Worm (Caenorhabditis elegans) whole organism, young adult: ENCODE measurements around the gene ZK616.1.
A peak's percentile ranks its signal among the peaks of the same experiment; 100 is the strongest.

Experiments used
- B0336.3 ChIP-seq: fragments of 200-800 bp; sonication (Bioruptor generic); IDR thresholded peaks from 2 replicates; pipeline ENCODE4 v1.3.6; 2022; ENCODE audit warnings: missing genetic modification characterization, missing compliant biosample characterization
- C06A6.2 ChIP-seq: fragments of 200-800 bp; sonication (Bioruptor generic); conservative IDR thresholded peaks from 2 replicates; pipeline ENCODE4 v1.3.6; 2022; ENCODE audit warnings: missing genetic modification characterization, missing compliant biosample characterization
- D2030.7 ChIP-seq: fragments of 200-800 bp; sonication (Bioruptor generic); IDR thresholded peaks from 2 replicates; pipeline ENCODE4 v1.3.6; 2022; ENCODE audit warnings: missing genetic modification reagents, missing genetic modification characterization, missing compliant biosample characterization
- F10E7.11 ChIP-seq: sonication (generic microtip); optimal IDR thresholded peaks from 2 replicates; lab custom pipeline; 2017; ENCODE audit warnings: mild to moderate bottlenecking, missing genetic modification characterization, moderate library complexity, missing compliant biosample characterization
- F23B12.7 ChIP-seq: sonication (generic microtip); optimal IDR thresholded peaks from 2 replicates; lab custom pipeline; 2017; ENCODE audit warnings: missing genetic modification characterization, mild to moderate bottlenecking, missing compliant biosample characterization, antibody characterized with exemption, moderate library complexity; ENCODE audit not compliant: insufficient read depth
- F39B2.1 ChIP-seq: fragments of 200-800 bp; sonication (Bioruptor generic); IDR thresholded peaks from 2 replicates; pipeline ENCODE4 v1.3.6; 2022; ENCODE audit warnings: missing genetic modification reagents, missing genetic modification characterization, missing compliant biosample characterization
- F49E8.2 ChIP-seq: sonication (generic microtip); optimal IDR thresholded peaks from 3 replicates; lab custom pipeline; 2017; ENCODE audit warnings: missing genetic modification characterization, mild to moderate bottlenecking, missing compliant biosample characterization, antibody characterized with exemption, moderate library complexity; ENCODE audit not compliant: insufficient read depth
- F52B5.7 ChIP-seq: sonication (generic microtip); optimal IDR thresholded peaks from 2 replicates; lab custom pipeline; 2016; ENCODE audit warnings: mild to moderate bottlenecking, missing genetic modification characterization, missing compliant biosample characterization
- F55B11.4 ChIP-seq: sonication (generic microtip); optimal IDR thresholded peaks from 2 replicates; lab custom pipeline; 2016; ENCODE audit warnings: missing compliant biosample characterization, missing genetic modification characterization, borderline replicate concordance; ENCODE audit not compliant: insufficient read depth
- Y53G8AR.9 ChIP-seq: fragments of 200-800 bp; sonication (Bioruptor generic); conservative IDR thresholded peaks from 2 replicates; pipeline ENCODE4 v1.3.6; 2022; ENCODE audit warnings: missing genetic modification reagents, missing genetic modification characterization, missing compliant biosample characterization
- Y56A3A.18 ChIP-seq: fragments of 200-800 bp; sonication (Bioruptor generic); IDR thresholded peaks from 2 replicates; pipeline ENCODE4 v1.3.6; 2022; ENCODE audit warnings: missing genetic modification reagents, missing genetic modification characterization, missing compliant biosample characterization
- akir-1 ChIP-seq: fragments of 200-800 bp; sonication (Bioruptor generic); optimal IDR thresholded peaks from 2 replicates; lab custom pipeline; 2018; ENCODE audit warnings: mild to moderate bottlenecking, missing genetic modification characterization, moderate library complexity, missing compliant biosample characterization
- attf-6 ChIP-seq: fragments of 200-800 bp; sonication (Bioruptor generic); IDR thresholded peaks from 2 replicates; pipeline ENCODE4 v1.3.6; 2022; ENCODE audit warnings: missing genetic modification reagents, missing genetic modification characterization, missing compliant biosample characterization
- cebp-1 ChIP-seq, 2 experiments: fragments of 200-800 bp in 1 of 2; sonication (Bioruptor generic) in 1 of 2; sonication (generic microtip) in 1 of 2; IDR thresholded peaks in 1 of 2; optimal IDR thresholded peaks in 1 of 2; 2 replicates each; pipeline versions ENCODE4 v1.3.6 to Lab custom; 2017 to 2022; ENCODE audit warnings: missing compliant biosample characterization in 2 of 2, missing genetic modification characterization in 2 of 2, mild to moderate bottlenecking in 1 of 2, missing genetic modification reagents in 1 of 2, moderate library complexity in 1 of 2
- cebp-2 ChIP-seq: fragments of 200-800 bp; sonication (Bioruptor generic); IDR thresholded peaks from 2 replicates; pipeline ENCODE4 v1.3.6; 2022; ENCODE audit warnings: missing genetic modification characterization, missing compliant biosample characterization
- ceh-58 ChIP-seq: fragments of 200-800 bp; sonication (Bioruptor generic); IDR thresholded peaks from 2 replicates; pipeline ENCODE4 v1.3.6; 2022; ENCODE audit warnings: missing genetic modification characterization, missing compliant biosample characterization
- ets-4 ChIP-seq: fragments of 200-800 bp; sonication (Bioruptor generic); optimal IDR thresholded peaks from 2 replicates; lab custom pipeline; 2018; ENCODE audit warnings: mild to moderate bottlenecking, missing genetic modification characterization, missing compliant biosample characterization
- him-1 ChIP-seq: sonication (generic microtip); optimal IDR thresholded peaks from 2 replicates; lab custom pipeline; 2016; ENCODE audit warnings: missing genotype, missing genetic modification reagents, missing genetic modification characterization, missing compliant biosample characterization
- hlh-12 ChIP-seq: sonication (generic microtip); optimal IDR thresholded peaks from 2 replicates; lab custom pipeline; 2016; ENCODE audit warnings: missing genetic modification characterization, missing compliant biosample characterization
- lag-1 ChIP-seq: fragments of 200-800 bp; sonication (Bioruptor generic); IDR thresholded peaks from 2 replicates; pipeline ENCODE4 v1.3.6; 2022; ENCODE audit warnings: missing genetic modification reagents, missing genetic modification characterization, missing compliant biosample characterization
- lin-40 ChIP-seq: sonication (generic microtip); optimal IDR thresholded peaks from 2 replicates; lab custom pipeline; 2016; ENCODE audit warnings: missing genetic modification characterization, mild to moderate bottlenecking, missing compliant biosample characterization, missing genotype, missing genetic modification reagents
- madf-6 ChIP-seq: fragments of 200-800 bp; sonication (Bioruptor generic); IDR thresholded peaks from 2 replicates; pipeline ENCODE4 v1.3.6; 2022; ENCODE audit warnings: missing genetic modification reagents, missing genetic modification characterization, missing compliant biosample characterization
- mes-4 ChIP-seq: sonication (generic microtip); optimal IDR thresholded peaks from 2 replicates; lab custom pipeline; 2016; ENCODE audit warnings: missing genotype, missing genetic modification characterization, missing compliant biosample characterization
- mxl-1 ChIP-seq: sonication (generic microtip); optimal IDR thresholded peaks from 2 replicates; lab custom pipeline; 2016; ENCODE audit warnings: missing genetic modification characterization, missing compliant biosample characterization
- nfyb-1 ChIP-seq: fragments of 200-800 bp; sonication (Bioruptor generic); IDR thresholded peaks from 2 replicates; pipeline ENCODE4 v1.3.6; 2022; ENCODE audit warnings: missing genetic modification reagents, missing genetic modification characterization, missing compliant biosample characterization
- nhr-27 ChIP-seq: fragments of 200-800 bp; sonication (Bioruptor generic); optimal IDR thresholded peaks from 2 replicates; lab custom pipeline; 2018; ENCODE audit warnings: mild to moderate bottlenecking, missing genetic modification characterization, moderate library complexity, missing compliant biosample characterization
- nhr-80 ChIP-seq: sonication (generic microtip); optimal IDR thresholded peaks from 2 replicates; lab custom pipeline; 2016; ENCODE audit warnings: missing genetic modification characterization, missing compliant biosample characterization
- nhr-90 ChIP-seq: sonication (generic microtip); optimal IDR thresholded peaks from 2 replicates; lab custom pipeline; 2016; ENCODE audit warnings: missing genotype, mild to moderate bottlenecking, missing genetic modification characterization, missing compliant biosample characterization
- pbrm-1 ChIP-seq: fragments of 200-800 bp; sonication (Bioruptor generic); IDR thresholded peaks from 2 replicates; pipeline ENCODE4 v1.3.6; 2022; ENCODE audit warnings: missing genetic modification reagents, missing genetic modification characterization, missing compliant biosample characterization
- repo-1 ChIP-seq: sonication (generic microtip); optimal IDR thresholded peaks from 2 replicates; lab custom pipeline; 2017; ENCODE audit warnings: mild to moderate bottlenecking, missing genetic modification characterization, missing compliant biosample characterization
- sea-2 ChIP-seq: fragments of 200-800 bp; sonication (Bioruptor generic); IDR thresholded peaks from 2 replicates; pipeline ENCODE4 v1.3.6; 2022; ENCODE audit warnings: missing genetic modification characterization, missing compliant biosample characterization
- snpc-1.1 ChIP-seq: sonication (generic microtip); optimal IDR thresholded peaks from 2 replicates; lab custom pipeline; 2017; ENCODE audit warnings: missing genetic modification characterization, mild to moderate bottlenecking, missing compliant biosample characterization, antibody characterized with exemption, moderate library complexity, missing genotype, missing genetic modification reagents; ENCODE audit not compliant: insufficient read depth
- snpc-4 ChIP-seq, 5 experiments: fragments of 150-350 bp in 1 of 5; sonication (generic microtip) in 4 of 5; optimal IDR thresholded peaks; 2 replicates each; lab custom pipeline; 2014 to 2018; ENCODE audit warnings: missing genetic modification characterization in 5 of 5, missing biosample characterization in 3 of 5, antibody characterized with exemption in 2 of 5, mild to moderate bottlenecking in 2 of 5, missing compliant biosample characterization in 2 of 5, missing genotype in 2 of 5, moderate library complexity in 2 of 5, missing genetic modification reagents in 1 of 5
- unc-62 ChIP-seq: fragments of 150-350 bp; optimal IDR thresholded peaks from 2 replicates; lab custom pipeline; 2014; ENCODE audit warnings: missing biosample characterization, missing genetic modification reagents, missing genetic modification characterization
- zim-3 ChIP-seq: sonication (generic microtip); optimal IDR thresholded peaks from 2 replicates; lab custom pipeline; 2017; ENCODE audit warnings: mild to moderate bottlenecking, missing genetic modification characterization, moderate library complexity, missing compliant biosample characterization
- ztf-6 ChIP-seq: fragments of 200-800 bp; sonication (Bioruptor generic); IDR thresholded peaks from 2 replicates; pipeline ENCODE4 v1.3.6; 2022; ENCODE audit warnings: missing genetic modification reagents, missing genetic modification characterization, missing compliant biosample characterization

The ZK616.1 gene

ce11 chrIV:5374321-5374720, 26.4 kb upstream of the ZK616.1 start (continued):
- no peak for TF ChIP-seq ets-4
- TF ChIP-seq F49E8.2 (tag; lab: Kevin White, UChicago), result no peak
- no peak for TF ChIP-seq nfyb-1 (GFP tag; lab: Robert Waterston, UW)
- 0 out of 2 replicates have a peak, but pooled peaks have one; percentile 6 for TF ChIP-seq C06A6.2 (GFP tag; lab: Robert Waterston, UW)
- no peak for TF ChIP-seq D2030.7 (GFP tag; lab: Robert Waterston, UW)
- TF ChIP-seq mxl-1 (tag; lab: Kevin White, UChicago), result no peak
- TF ChIP-seq mes-4 (tag; lab: Kevin White, UChicago), result no peak
- no peak for TF ChIP-seq madf-6 (GFP tag; lab: Robert Waterston, UW)
- no peak for TF ChIP-seq cebp-1 (GFP tag; IDR thresholded peaks at IDR 0.05; lab: Robert Waterston, UW)
- TF ChIP-seq cebp-1 (tag; optimal IDR thresholded peaks at IDR 0.05; lab: Kevin White, UChicago), result no peak

- no peak for TF ChIP-seq him-1 (tag; lab: Kevin White, UChicago)
- 0 out of 2 replicates have a peak, but pooled peaks have one; percentile 9 for TF ChIP-seq Y53G8AR.9 (GFP tag; lab: Robert Waterston, UW)
- TF ChIP-seq F55B11.4 (tag; lab: Kevin White, UChicago), result no peak
- TF ChIP-seq ceh-58 (GFP tag; lab: Robert Waterston, UW), result no peak
- TF ChIP-seq lag-1 (GFP tag; lab: Robert Waterston, UW), result no peak
- TF ChIP-seq ztf-6 (GFP tag; lab: Robert Waterston, UW), result no peak
- no peak for TF ChIP-seq lin-40 (tag; lab: Kevin White, UChicago)
- no peak for TF ChIP-seq nhr-27 (tag; lab: Kevin White, UChicago)
- no peak for TF ChIP-seq pbrm-1 (GFP tag; lab: Robert Waterston, UW)
- no peak for TF ChIP-seq hlh-12
- TF ChIP-seq cebp-2, result 0 out of 2 replicates have a peak, but pooled peaks have one; percentile 4
- TF ChIP-seq F39B2.1, result no peak
- no peak for TF ChIP-seq F23B12.7 (tag; lab: Kevin White, UChicago)
- TF ChIP-seq unc-62 (GFP tag; lab: Kevin White, UChicago), result no peak
- no peak for TF ChIP-seq ets-4
- TF ChIP-seq attf-6 (GFP tag; lab: Robert Waterston, UW), result no peak
- TF ChIP-seq snpc-1.1, result no peak
- 0 out of 2 replicates have a peak, but pooled peaks have one; percentile 7 for TF ChIP-seq Y56A3A.18 (GFP tag; lab: Robert Waterston, UW)
- TF ChIP-seq F10E7.11 (tag; lab: Kevin White, UChicago), result no peak
- TF ChIP-seq repo-1, result no peak
- no peak for TF ChIP-seq B0336.3 (GFP tag; lab: Robert Waterston, UW)
- no peak for TF ChIP-seq C06A6.2 (GFP tag; lab: Robert Waterston, UW)
- peak; percentile 51 for TF ChIP-seq F52B5.7 (tag; lab: Kevin White, UChicago)
- TF ChIP-seq akir-1 (GFP tag; lab: Kevin White, UChicago), result no peak
- TF ChIP-seq zim-3, result peak; percentile 35
- TF ChIP-seq nhr-90 (tag; lab: Kevin White, UChicago), result no peak
These were observed 25.8 kb upstream of the ZK616.1 start for ce11 chrIV:5374946-5375345.

- no peak for TF ChIP-seq sea-2 (GFP tag; lab: Robert Waterston, UW)
- TF ChIP-seq snpc-4 (GFP tag; optimal IDR thresholded peaks at IDR 0.05; lab: Kevin White, UChicago), result no peak
- no peak for TF ChIP-seq snpc-4 (tag; optimal IDR thresholded peaks at IDR 0.05; lab: Kevin White, UChicago)
- peak; percentile 77 for TF ChIP-seq nhr-80 (tag; lab: Kevin White, UChicago)
These were observed 23.6 kb upstream of the ZK616.1 start, which contains the start of gene elo-5 for ce11 chrIV:5377062-5377461. elo-5 (minus strand) TSS chrIV:5377117.
